Worm (Caenorhabditis elegans) whole organism, L1 larva: ENCODE results near the gene dlat-2.

Experiments
- C04F5.9 ChIP-seq: sonication (generic microtip); optimal IDR thresholded peaks from 2 replicates; lab custom pipeline; 2016; ENCODE audit warnings: missing genetic modification characterization, missing compliant biosample characterization
- C16A3.4 ChIP-seq: fragments of 150-350 bp; optimal IDR thresholded peaks from 2 replicates; lab custom pipeline; 2014; ENCODE audit warnings: missing biosample characterization, missing genetic modification characterization
- F16B12.6 ChIP-seq: fragments of 150-350 bp; optimal IDR thresholded peaks from 2 replicates; lab custom pipeline; 2014; ENCODE audit warnings: missing biosample characterization, missing genetic modification characterization
- Y116A8C.19 ChIP-seq: sonication (generic microtip); optimal IDR thresholded peaks from 2 replicates; lab custom pipeline; 2016; ENCODE audit warnings: missing compliant biosample characterization, missing genetic modification characterization, borderline replicate concordance
- blmp-1 ChIP-seq: fragments of 150-350 bp; optimal IDR thresholded peaks from 2 replicates; lab custom pipeline; 2014; ENCODE audit warnings: missing biosample characterization, missing genetic modification characterization
- ceh-63 ChIP-seq: fragments of 200-800 bp; sonication (Bioruptor generic); optimal IDR thresholded peaks from 2 replicates; lab custom pipeline; 2018; ENCODE audit warnings: mild to moderate bottlenecking, missing genetic modification characterization, missing compliant biosample characterization
- ceh-82 ChIP-seq, 3 experiments: fragments of 150-350 bp in 1 of 3; sonication (generic microtip) in 2 of 3; optimal IDR thresholded peaks; 2 replicates each; lab custom pipeline; 2014 to 2017; ENCODE audit warnings: missing biosample characterization in 3 of 3, missing genetic modification characterization in 3 of 3
- ces-1 ChIP-seq: fragments of 150-350 bp; optimal IDR thresholded peaks from 2 replicates; lab custom pipeline; 2014; ENCODE audit warnings: missing biosample characterization, missing genetic modification reagents, missing genetic modification characterization
- dpl-1 ChIP-seq, 3 experiments: fragments of 150-350 bp in 2 of 3; sonication (generic microtip) in 1 of 3; optimal IDR thresholded peaks; 2 replicates each; lab custom pipeline; 2014 to 2017; ENCODE audit warnings: missing biosample characterization in 3 of 3, missing genetic modification characterization in 3 of 3, missing genetic modification reagents in 3 of 3
- efl-1 ChIP-seq, 4 experiments: fragments of 150-350 bp; optimal IDR thresholded peaks in 3 of 4; peaks in 1 of 4; 1 replicate in 1 of 4; 2 replicates in 3 of 4; lab custom pipeline; 2014; ENCODE audit warnings: missing biosample characterization in 2 of 4, missing genetic modification characterization in 2 of 4, missing genetic modification reagents in 2 of 4
- efl-3 ChIP-seq: fragments of 200-800 bp; sonication (Bioruptor generic); optimal IDR thresholded peaks from 2 replicates; lab custom pipeline; 2018; ENCODE audit warnings: mild to moderate bottlenecking, missing genetic modification characterization, missing compliant biosample characterization
- egl-13 ChIP-seq: sonication (generic microtip); optimal IDR thresholded peaks from 2 replicates; lab custom pipeline; 2016; ENCODE audit warnings: missing genotype, missing genetic modification reagents, missing genetic modification characterization, missing compliant biosample characterization
- elt-2 ChIP-seq: sonication (generic microtip); optimal IDR thresholded peaks from 2 replicates; lab custom pipeline; 2016; ENCODE audit warnings: missing genetic modification characterization, mild to moderate bottlenecking, inconsistent platforms, missing compliant biosample characterization, missing genetic modification reagents
- elt-3 ChIP-seq, 6 experiments: fragments of 150-350 bp in 1 of 6; sonication (generic microtip); optimal IDR thresholded peaks; 2 replicates each; lab custom pipeline; 2017 to 2018; ENCODE audit warnings: missing biosample characterization in 6 of 6, missing genetic modification characterization in 6 of 6, inconsistent platforms in 1 of 6
- ets-5 ChIP-seq: fragments of 200-800 bp; sonication (Bioruptor generic); IDR thresholded peaks from 2 replicates; pipeline ENCODE4 v1.3.6; 2022; ENCODE audit warnings: missing genetic modification characterization, missing compliant biosample characterization
- fkh-4 ChIP-seq: sonication (generic microtip); optimal IDR thresholded peaks from 2 replicates; lab custom pipeline; 2016; ENCODE audit warnings: missing compliant biosample characterization, missing genetic modification characterization, borderline replicate concordance
- fos-1 ChIP-seq: fragments of 150-350 bp; optimal IDR thresholded peaks from 2 replicates; lab custom pipeline; 2014; ENCODE audit warnings: missing biosample characterization, missing genetic modification characterization
- hlh-4 ChIP-seq: sonication (generic microtip); optimal IDR thresholded peaks from 2 replicates; lab custom pipeline; 2016; ENCODE audit warnings: mild to moderate bottlenecking, missing genetic modification characterization, missing compliant biosample characterization
- hpl-2 ChIP-seq: fragments of 150-350 bp; optimal IDR thresholded peaks from 2 replicates; lab custom pipeline; 2014; ENCODE audit warnings: missing biosample characterization, missing genetic modification reagents, missing genetic modification characterization
- irx-1 ChIP-seq: sonication (generic microtip); optimal IDR thresholded peaks from 2 replicates; lab custom pipeline; 2016; ENCODE audit warnings: missing genetic modification characterization, missing compliant biosample characterization
- lin-13 ChIP-seq: fragments of 150-350 bp; optimal IDR thresholded peaks from 2 replicates; lab custom pipeline; 2014; ENCODE audit warnings: missing biosample characterization, missing genetic modification reagents, missing genetic modification characterization
- lin-35 ChIP-seq, 2 experiments: fragments of 150-350 bp; optimal IDR thresholded peaks; 2 replicates each; lab custom pipeline; 2014; ENCODE audit warnings: missing biosample characterization in 2 of 2, missing genetic modification characterization in 2 of 2, missing genetic modification reagents in 2 of 2
- lin-39 ChIP-seq: fragments of 150-350 bp; optimal IDR thresholded peaks from 2 replicates; lab custom pipeline; 2014; ENCODE audit warnings: missing biosample characterization, missing genetic modification reagents, missing genetic modification characterization
- lir-3 ChIP-seq: sonication (generic microtip); optimal IDR thresholded peaks from 2 replicates; lab custom pipeline; 2016; ENCODE audit warnings: mild to moderate bottlenecking, missing genetic modification characterization, moderate library complexity, missing compliant biosample characterization; ENCODE audit not compliant: poor library complexity
- lsy-2 ChIP-seq, 2 experiments: fragments of 150-350 bp; optimal IDR thresholded peaks; 2 replicates each; lab custom pipeline; 2014; ENCODE audit warnings: missing biosample characterization in 2 of 2, missing genetic modification characterization in 2 of 2
- nhr-11 ChIP-seq: fragments of 150-350 bp; optimal IDR thresholded peaks from 2 replicates; lab custom pipeline; 2014; ENCODE audit warnings: missing biosample characterization, missing genetic modification characterization
- nhr-12 ChIP-seq: sonication (generic microtip); optimal IDR thresholded peaks from 2 replicates; lab custom pipeline; 2017; ENCODE audit warnings: missing biosample characterization, missing genetic modification characterization
- nhr-28 ChIP-seq: fragments of 150-350 bp; optimal IDR thresholded peaks from 2 replicates; lab custom pipeline; 2014; ENCODE audit warnings: missing biosample characterization, missing genetic modification characterization
- nhr-47 ChIP-seq: sonication (generic microtip); optimal IDR thresholded peaks from 2 replicates; lab custom pipeline; 2016; ENCODE audit warnings: mild to moderate bottlenecking, missing genetic modification characterization, moderate library complexity, missing compliant biosample characterization
- nhr-77 ChIP-seq: fragments of 150-350 bp; optimal IDR thresholded peaks from 2 replicates; lab custom pipeline; 2014; ENCODE audit warnings: missing biosample characterization, missing genetic modification characterization
- nhr-85 ChIP-seq: sonication (generic microtip); peaks from one replicate; lab custom pipeline; 2016; ENCODE audit warnings: missing genetic modification characterization, inconsistent platforms, missing compliant biosample characterization
- pag-3 ChIP-seq: sonication (generic microtip); optimal IDR thresholded peaks from 2 replicates; lab custom pipeline; 2017; ENCODE audit warnings: missing genetic modification characterization, mild to moderate bottlenecking, missing compliant biosample characterization, antibody characterized with exemption, borderline replicate concordance; ENCODE audit not compliant: insufficient read depth
- pqm-1 ChIP-seq: sonication (generic microtip); optimal IDR thresholded peaks from 3 replicates; lab custom pipeline; 2017; ENCODE audit warnings: missing biosample characterization, missing genetic modification characterization
- skn-1 ChIP-seq: fragments of 150-350 bp; optimal IDR thresholded peaks from 2 replicates; lab custom pipeline; 2014; ENCODE audit warnings: missing biosample characterization, missing genetic modification characterization
- snpc-4 ChIP-seq: fragments of 150-350 bp; optimal IDR thresholded peaks from 2 replicates; lab custom pipeline; 2014; ENCODE audit warnings: missing biosample characterization, missing genetic modification characterization
- snu-23 ChIP-seq: sonication (generic microtip); optimal IDR thresholded peaks from 2 replicates; lab custom pipeline; 2016; ENCODE audit warnings: missing genetic modification characterization, missing compliant biosample characterization
- sox-4 ChIP-seq: sonication (generic microtip); optimal IDR thresholded peaks from 2 replicates; lab custom pipeline; 2016; ENCODE audit warnings: missing genetic modification characterization, missing compliant biosample characterization
- sptf-1 ChIP-seq: fragments of 150-350 bp; optimal IDR thresholded peaks from 2 replicates; lab custom pipeline; 2014; ENCODE audit warnings: missing biosample characterization, missing genetic modification characterization
- swsn-7 ChIP-seq: sonication (generic microtip); optimal IDR thresholded peaks from 2 replicates; lab custom pipeline; 2016; ENCODE audit warnings: missing genetic modification characterization, missing compliant biosample characterization
- tlp-1 ChIP-seq: fragments of 150-350 bp; optimal IDR thresholded peaks from 2 replicates; lab custom pipeline; 2014; ENCODE audit warnings: missing biosample characterization, missing genetic modification characterization
- unc-30 ChIP-seq: sonication (generic microtip); optimal IDR thresholded peaks from 2 replicates; lab custom pipeline; 2017; ENCODE audit warnings: missing biosample characterization, missing genetic modification characterization
- unc-62 ChIP-seq: fragments of 150-350 bp; optimal IDR thresholded peaks from 2 replicates; lab custom pipeline; 2014; ENCODE audit warnings: missing biosample characterization, missing genetic modification reagents, missing genetic modification characterization
- unc-98 ChIP-seq: fragments of 200-800 bp; sonication (Bioruptor generic); IDR thresholded peaks from 2 replicates; pipeline ENCODE4 v1.3.6; 2022; ENCODE audit warnings: missing genetic modification characterization, missing compliant biosample characterization
- vab-15 ChIP-seq: sonication (generic microtip); optimal IDR thresholded peaks from 2 replicates; lab custom pipeline; 2017; ENCODE audit warnings: missing genotype, mild to moderate bottlenecking, missing genetic modification characterization, missing compliant biosample characterization
- xbp-1 ChIP-seq: sonication (generic microtip); optimal IDR thresholded peaks from 2 replicates; lab custom pipeline; 2016; ENCODE audit warnings: missing genetic modification characterization, missing compliant biosample characterization
- zag-1 ChIP-seq: fragments of 150-350 bp; optimal IDR thresholded peaks from 2 replicates; lab custom pipeline; 2014; ENCODE audit warnings: missing biosample characterization, missing genetic modification characterization
- ztf-4 ChIP-seq: fragments of 150-350 bp; optimal IDR thresholded peaks from 2 replicates; lab custom pipeline; 2014; ENCODE audit warnings: missing biosample characterization, missing genetic modification characterization

dlat-2 gene

ce11 chrIV:17426970-17427369 is 46.5 kb downstream of the dlat-2 start (continued):
- TF ChIP-seq efl-3 (GFP tag; lab: Kevin White, UChicago) (no peak), vab-15 (tag; lab: Kevin White, UChicago) (no peak), tlp-1 (no peak), snpc-4 (tag; lab: Kevin White, UChicago) (no peak), pqm-1 (tag; lab: Kevin White, UChicago) (no peak), C16A3.4 (tag; lab: Kevin White, UChicago) (no peak), lin-39 (tag; lab: Kevin White, UChicago) (no peak), fos-1 (tag; lab: Kevin White, UChicago) (no peak), Y116A8C.19 (no peak), elt-3 (tag; optimal IDR thresholded peaks at IDR 0.05; lab: Kevin White, UChicago) (no peak), C04F5.9 (tag; lab: Kevin White, UChicago) (no peak), nhr-11 (tag; lab: Kevin White, UChicago) (no peak), ces-1 (GFP tag; lab: Kevin White, UChicago) (no peak), ceh-82 (tag; optimal IDR thresholded peaks at IDR 0.05; lab: Kevin White, UChicago) (peak in 1 of 3 experiments; percentile 40), skn-1 (tag; lab: Kevin White, UChicago) (no peak), pag-3 (no peak), sox-4 (tag; lab: Kevin White, UChicago) (no peak), snu-23 (GFP tag; lab: Kevin White, UChicago) (peak; percentile 27), ztf-4 (tag; lab: Kevin White, UChicago) (no peak), lin-13 (no peak), nhr-77 (tag; lab: Kevin White, UChicago) (peak; percentile 40), nhr-12 (no peak), blmp-1 (tag; lab: Kevin White, UChicago) (no peak), lir-3 (tag; lab: Kevin White, UChicago) (no peak), unc-98 (GFP tag; lab: Robert Waterston, UW) (no peak), fkh-4 (tag; lab: Kevin White, UChicago) (no peak), efl-1 (optimal IDR thresholded peaks at IDR 0.05; lab: Kevin White, UChicago) (peak; percentile 30 to 45), efl-1 (GFP tag; optimal IDR thresholded peaks at IDR 0.05 in 1 of 2; lab: Kevin White, UChicago) (no peak), dpl-1 (GFP tag; optimal IDR thresholded peaks at IDR 0.05; lab: Kevin White, UChicago) (no peak), hlh-4 (tag; lab: Kevin White, UChicago) (no peak), lsy-2 (tag; optimal IDR thresholded peaks at IDR 0.05; lab: Kevin White, UChicago) (no peak), unc-62 (no peak), zag-1 (tag; lab: Kevin White, UChicago) (peak; percentile 9), swsn-7 (tag; lab: Kevin White, UChicago) (peak; percentile 38), F16B12.6 (tag; lab: Kevin White, UChicago) (no peak), nhr-85 (no peak), egl-13 (no peak), elt-2 (tag; lab: Kevin White, UChicago) (no peak), nhr-47 (peak; percentile 6), sptf-1 (tag; lab: Kevin White, UChicago) (no peak)

ce11 chrIV:17427423-17427822 is 47.0 kb downstream of the dlat-2 start, which contains the start of gene C06A12.3:
TSS of gene C06A12.3 (plus strand) at chrIV:17427723.
- TF ChIP-seq pag-3, result no peak
- no peak for TF ChIP-seq ets-5 (GFP tag; lab: Robert Waterston, UW)

- TF ChIP-seq unc-30 (no peak), elt-3 (tag; optimal IDR thresholded peaks at IDR 0.05; lab: Kevin White, UChicago) (no peak), ceh-63 (GFP tag; lab: Kevin White, UChicago) (no peak), nhr-77 (tag; lab: Kevin White, UChicago) (no peak), blmp-1 (tag; lab: Kevin White, UChicago) (no peak), irx-1 (tag; lab: Kevin White, UChicago) (no peak), xbp-1 (tag; lab: Kevin White, UChicago) (no peak), nhr-28 (no peak), ztf-4 (tag; lab: Kevin White, UChicago) (no peak), lin-35 (GFP tag; optimal IDR thresholded peaks at IDR 0.05; lab: Kevin White, UChicago) (no peak), snu-23 (GFP tag; lab: Kevin White, UChicago) (no peak), skn-1 (tag; lab: Kevin White, UChicago) (no peak), hpl-2 (GFP tag; lab: Kevin White, UChicago) (no peak)
- TF ChIP-seq, all 84 proteins: peak for 0
Observed at ce11 chrIV:17431287-17431686, 50.9 kb downstream of the dlat-2 start, which contains the start of gene lact-6. TSS of gene lact-6 (minus strand) at chrIV:17431387.
